Worm (Caenorhabditis elegans): Measurements from ENCODE around the gene Y69A2AR.46.

DNA sequence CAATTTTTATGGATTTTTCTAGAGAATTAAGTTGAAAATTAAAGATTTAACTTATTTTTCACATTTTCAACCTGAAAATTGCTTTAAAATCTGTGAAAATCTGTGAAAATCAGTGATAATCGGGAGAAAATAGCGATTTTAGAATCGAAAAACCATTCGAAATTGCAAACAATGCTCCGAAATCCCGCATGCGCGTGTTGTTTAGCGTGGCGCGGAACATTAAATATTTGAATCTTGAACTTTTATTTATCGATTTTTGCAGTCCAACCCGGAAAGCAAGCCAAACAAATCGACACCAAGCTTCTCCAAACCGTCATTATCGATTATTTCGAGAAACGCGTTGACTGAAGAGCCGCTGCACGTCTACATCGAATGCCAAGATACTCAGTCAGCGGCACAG lies 49.5 kb downstream of the Y69A2AR.46 start:
- TF ChIP-seq daf-12 (tag; optimal IDR thresholded peaks at IDR 0.05) (no peak), dve-1 (tag; optimal IDR thresholded peaks at IDR 0.05; ENCODE audit: insufficient read depth) (no peak), nhr-28 (tag; optimal IDR thresholded peaks at IDR 0.05) (no peak)
